Worm (Caenorhabditis elegans) whole organism, mixed stage, embryonic: Measurements from ENCODE around the gene srd-33.

Source experiments
- M03D4.4 ChIP-seq: sonication (generic microtip); optimal IDR thresholded peaks from 2 replicates; lab custom pipeline; 2017; ENCODE audit warnings: mild to moderate bottlenecking, missing genetic modification characterization, missing compliant biosample characterization
- bed-3 ChIP-seq: fragments of 200-800 bp; sonication (Bioruptor generic); optimal IDR thresholded peaks from 3 replicates; lab custom pipeline; 2018; ENCODE audit warnings: mild to moderate bottlenecking, missing genetic modification characterization, moderate library complexity, missing compliant biosample characterization
- blmp-1 ChIP-seq: fragments of 150-350 bp; optimal IDR thresholded peaks from 2 replicates; lab custom pipeline; 2014; ENCODE audit warnings: missing biosample characterization, missing genetic modification characterization
- ceh-39 ChIP-seq: fragments of 150-350 bp; optimal IDR thresholded peaks from 2 replicates; lab custom pipeline; 2014; ENCODE audit warnings: missing biosample characterization, missing genetic modification characterization
- ceh-43 ChIP-seq: fragments of 200-800 bp; sonication (Bioruptor generic); optimal IDR thresholded peaks from 2 replicates; lab custom pipeline; 2018; ENCODE audit warnings: mild to moderate bottlenecking, missing genetic modification characterization, moderate library complexity, missing compliant biosample characterization
- ceh-83 ChIP-seq: fragments of 200-800 bp; sonication (Bioruptor generic); optimal IDR thresholded peaks from 2 replicates; lab custom pipeline; 2018; ENCODE audit warnings: mild to moderate bottlenecking, missing genetic modification characterization, missing compliant biosample characterization
- ces-1 ChIP-seq: fragments of 150-350 bp; optimal IDR thresholded peaks from 2 replicates; lab custom pipeline; 2014; ENCODE audit warnings: missing biosample characterization, missing genetic modification reagents, missing genetic modification characterization
- cnd-1 ChIP-seq: fragments of 200-800 bp; sonication (Bioruptor generic); optimal IDR thresholded peaks from 2 replicates; lab custom pipeline; 2018; ENCODE audit warnings: mild to moderate bottlenecking, missing genetic modification characterization, missing compliant biosample characterization
- drap-1 ChIP-seq: fragments of 200-800 bp; sonication (Bioruptor generic); optimal IDR thresholded peaks from 3 replicates; lab custom pipeline; 2018; ENCODE audit warnings: mild to moderate bottlenecking, missing genetic modification characterization, missing compliant biosample characterization
- elt-1 ChIP-seq: sonication (generic microtip); optimal IDR thresholded peaks from 2 replicates; lab custom pipeline; 2017; ENCODE audit warnings: missing genetic modification characterization, mild to moderate bottlenecking, missing compliant biosample characterization, antibody characterized with exemption, moderate library complexity, borderline replicate concordance; ENCODE audit not compliant: insufficient read depth
- elt-3 ChIP-seq: fragments of 150-350 bp; optimal IDR thresholded peaks from 2 replicates; lab custom pipeline; 2014; ENCODE audit warnings: missing biosample characterization, missing genetic modification characterization
- ham-2 ChIP-seq: fragments of 200-800 bp; sonication (Bioruptor generic); optimal IDR thresholded peaks from 2 replicates; lab custom pipeline; 2018; ENCODE audit warnings: mild to moderate bottlenecking, missing genetic modification characterization, missing compliant biosample characterization
- lin-13 ChIP-seq: fragments of 150-350 bp; optimal IDR thresholded peaks from 2 replicates; lab custom pipeline; 2014; ENCODE audit warnings: missing biosample characterization, missing genetic modification characterization
- lsy-2 ChIP-seq: fragments of 150-350 bp; optimal IDR thresholded peaks from 2 replicates; lab custom pipeline; 2014; ENCODE audit warnings: missing biosample characterization, missing genetic modification characterization
- mab-5 ChIP-seq: fragments of 150-350 bp; optimal IDR thresholded peaks from 2 replicates; lab custom pipeline; 2014; ENCODE audit warnings: missing biosample characterization, missing genetic modification characterization
- mep-1 ChIP-seq: fragments of 150-350 bp; optimal IDR thresholded peaks from 2 replicates; lab custom pipeline; 2017; ENCODE audit warnings: missing biosample characterization, missing genetic modification reagents, missing genetic modification characterization, inconsistent platforms
- mls-2 ChIP-seq: sonication (generic microtip); optimal IDR thresholded peaks from 2 replicates; lab custom pipeline; 2016; ENCODE audit warnings: mild to moderate bottlenecking, missing genetic modification characterization, moderate library complexity, missing compliant biosample characterization
- nhr-12 ChIP-seq: fragments of 150-350 bp; optimal IDR thresholded peaks from 2 replicates; lab custom pipeline; 2014; ENCODE audit warnings: missing biosample characterization, missing genetic modification characterization
- nhr-2 ChIP-seq: fragments of 150-350 bp; optimal IDR thresholded peaks from 2 replicates; lab custom pipeline; 2014; ENCODE audit warnings: missing biosample characterization, missing genetic modification characterization
- nhr-237 ChIP-seq: fragments of 150-350 bp; optimal IDR thresholded peaks from 2 replicates; lab custom pipeline; 2014; ENCODE audit warnings: missing biosample characterization, missing genetic modification characterization
- nhr-28 ChIP-seq: fragments of 150-350 bp; optimal IDR thresholded peaks from 2 replicates; lab custom pipeline; 2014; ENCODE audit warnings: missing biosample characterization, missing genetic modification characterization
- nhr-76 ChIP-seq: sonication (generic microtip); optimal IDR thresholded peaks from 2 replicates; lab custom pipeline; 2017; ENCODE audit warnings: missing biosample characterization, missing genetic modification characterization
- pha-4 ChIP-seq: fragments of 150-350 bp; optimal IDR thresholded peaks from 2 replicates; lab custom pipeline; 2018; ENCODE audit warnings: missing biosample characterization, missing genetic modification reagents, missing genetic modification characterization
- sem-2 ChIP-seq: fragments of 200-800 bp; sonication (Bioruptor generic); optimal IDR thresholded peaks from 2 replicates; lab custom pipeline; 2018; ENCODE audit warnings: mild to moderate bottlenecking, missing genetic modification characterization, missing compliant biosample characterization
- snpc-4 ChIP-seq: fragments of 150-350 bp; optimal IDR thresholded peaks from 2 replicates; lab custom pipeline; 2014; ENCODE audit warnings: missing biosample characterization, missing genetic modification characterization
- sptf-1 ChIP-seq: sonication (generic microtip); optimal IDR thresholded peaks from 2 replicates; lab custom pipeline; 2017; ENCODE audit warnings: mild to moderate bottlenecking, missing genetic modification characterization, moderate library complexity, missing compliant biosample characterization
- tbx-8 ChIP-seq: fragments of 200-800 bp; sonication (Bioruptor generic); optimal IDR thresholded peaks from 2 replicates; lab custom pipeline; 2018; ENCODE audit warnings: mild to moderate bottlenecking, missing genetic modification characterization, moderate library complexity, missing compliant biosample characterization
- unc-120 ChIP-seq: sonication (generic microtip); optimal IDR thresholded peaks from 2 replicates; lab custom pipeline; 2017; ENCODE audit warnings: missing genetic modification characterization, missing compliant biosample characterization; ENCODE audit not compliant: poor library complexity, severe bottlenecking
- unc-39 ChIP-seq: fragments of 150-350 bp; optimal IDR thresholded peaks from 2 replicates; lab custom pipeline; 2014; ENCODE audit warnings: missing biosample characterization, missing genetic modification characterization
- unc-62 ChIP-seq: fragments of 150-350 bp; optimal IDR thresholded peaks from 2 replicates; lab custom pipeline; 2014; ENCODE audit warnings: missing biosample characterization, missing genetic modification reagents, missing genetic modification characterization
- zip-8 ChIP-seq: fragments of 150-350 bp; optimal IDR thresholded peaks from 2 replicates; lab custom pipeline; 2014; ENCODE audit warnings: missing biosample characterization, missing genetic modification characterization
- ztf-11 ChIP-seq: fragments of 150-350 bp; optimal IDR thresholded peaks from 2 replicates; lab custom pipeline; 2014; ENCODE audit warnings: missing biosample characterization, missing genetic modification characterization

The srd-33 gene

DNA sequence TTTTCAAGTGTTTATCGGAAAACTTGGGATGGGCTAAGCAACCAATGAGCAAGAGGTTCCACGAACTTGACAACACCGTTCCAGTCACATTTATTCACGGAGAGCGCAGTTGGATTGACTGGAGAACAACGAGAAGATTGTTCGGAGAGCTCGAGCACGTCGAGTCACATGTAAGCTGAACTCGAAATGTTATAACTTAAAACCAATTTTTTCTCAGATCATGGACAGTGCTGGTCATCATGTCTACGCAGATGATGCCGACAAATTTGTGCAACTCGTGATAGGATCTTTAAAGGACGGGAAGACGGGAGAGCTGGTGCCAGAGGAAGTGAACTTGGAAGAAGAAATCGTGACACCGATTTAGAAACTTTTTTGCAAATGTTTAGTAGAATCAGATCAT, 25.6 kb upstream of the srd-33 start:
- TF ChIP-seq cnd-1 (tag; lab: Kevin White, UChicago): no peak
- TF ChIP-seq snpc-4 (tag; lab: Kevin White, UChicago): no peak
- no peak for TF ChIP-seq zip-8 (tag; lab: Kevin White, UChicago)
- TF ChIP-seq elt-3 (tag; lab: Kevin White, UChicago): no peak
- TF ChIP-seq blmp-1 (tag; lab: Kevin White, UChicago): no peak
- TF ChIP-seq drap-1 (GFP tag; lab: Kevin White, UChicago): no peak
- no peak for TF ChIP-seq mab-5 (tag; lab: Kevin White, UChicago)
- TF ChIP-seq ces-1 (GFP tag; lab: Kevin White, UChicago): no peak

DNA sequence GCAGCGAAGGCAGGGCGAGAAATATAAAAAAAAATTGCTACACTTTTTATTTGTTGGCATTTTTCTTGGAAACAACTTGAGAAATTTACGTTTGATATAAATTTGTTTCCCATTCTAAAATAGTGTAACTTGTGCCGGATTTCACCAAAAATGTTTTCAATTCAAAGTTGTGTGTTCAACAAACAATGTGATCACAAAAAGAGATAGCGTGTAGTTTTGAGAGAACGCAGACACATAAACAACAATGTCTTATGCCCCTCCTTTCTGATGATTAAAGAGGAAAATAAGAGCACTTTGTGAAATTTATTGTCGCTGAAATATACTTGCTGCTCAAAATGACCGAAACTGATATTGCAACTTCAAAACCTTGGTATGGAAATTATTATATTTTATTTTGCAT, 24.7 kb upstream of the srd-33 start, which contains the start of gene abhd-5.1:
Gene abhd-5.1, plus strand, starts transcription at position 230 of the 400 bp plus-strand sequence.
- TF ChIP-seq mls-2 (tag; lab: Kevin White, UChicago) (no peak), lin-13 (tag; lab: Kevin White, UChicago) (no peak), drap-1 (GFP tag; lab: Kevin White, UChicago) (no peak), ceh-43 (GFP tag; lab: Kevin White, UChicago) (no peak), zip-8 (tag; lab: Kevin White, UChicago) (no peak), mab-5 (tag; lab: Kevin White, UChicago) (no peak)

DNA sequence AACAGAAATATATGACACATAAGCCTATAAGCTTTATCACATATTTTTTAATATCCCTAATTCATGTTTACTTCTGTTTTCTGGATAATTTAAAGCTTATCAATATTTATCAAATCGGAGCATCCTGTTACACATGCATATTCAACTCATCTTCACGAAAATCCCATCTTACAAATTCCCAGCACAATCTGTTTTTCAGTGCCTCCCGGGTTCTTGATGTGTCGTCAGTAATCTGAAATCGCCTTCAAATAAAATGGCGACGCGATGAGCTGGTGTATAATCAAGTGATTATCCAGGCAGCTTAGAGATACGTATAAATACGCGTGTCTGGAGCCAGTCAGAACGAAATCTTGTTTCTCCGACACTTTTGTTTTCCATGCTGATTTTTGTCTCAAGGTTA, 21.6 kb upstream of the srd-33 start:
- TF ChIP-seq tbx-8 (GFP tag; lab: Kevin White, UChicago) (no peak), nhr-2 (tag; lab: Kevin White, UChicago) (no peak), unc-62 (GFP tag; lab: Kevin White, UChicago) (no peak), drap-1 (GFP tag; lab: Kevin White, UChicago) (no peak), sptf-1 (tag; lab: Kevin White, UChicago) (no peak), nhr-12 (tag; lab: Kevin White, UChicago) (no peak), snpc-4 (tag; lab: Kevin White, UChicago) (no peak), ces-1 (GFP tag; lab: Kevin White, UChicago) (no peak), blmp-1 (tag; lab: Kevin White, UChicago) (no peak), nhr-237 (tag; lab: Kevin White, UChicago) (no peak), ztf-11 (tag; lab: Kevin White, UChicago) (no peak), unc-39 (tag; lab: Kevin White, UChicago) (no peak), ceh-83 (GFP tag; lab: Kevin White, UChicago) (no peak), mab-5 (tag; lab: Kevin White, UChicago) (no peak), cnd-1 (tag; lab: Kevin White, UChicago) (no peak), ceh-43 (GFP tag; lab: Kevin White, UChicago) (no peak)

DNA sequence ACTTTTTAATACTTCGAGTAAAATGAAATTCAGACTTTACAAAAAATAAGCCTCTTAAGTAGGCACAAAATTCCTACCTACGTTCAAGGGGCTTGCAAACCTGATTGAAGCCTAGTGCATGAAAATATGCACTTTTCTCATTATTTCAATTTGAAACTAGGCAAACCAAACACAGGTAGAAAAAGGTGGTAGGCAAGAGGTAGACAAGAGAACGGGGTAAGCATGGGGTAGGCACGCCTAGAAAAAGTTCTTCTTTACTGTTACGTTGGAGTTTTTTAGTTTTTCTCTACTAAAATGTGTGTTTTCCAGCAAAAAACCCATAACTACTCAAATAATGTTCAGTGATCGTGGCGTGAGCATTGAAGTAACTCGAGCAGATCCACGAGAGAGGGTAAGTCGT, 21.0 kb upstream of the srd-33 start, which contains the start of gene nex-4:
Gene nex-4, plus strand, starts transcription at position 301 of the 400 bp plus-strand sequence.
- TF ChIP-seq unc-39 (tag; lab: Kevin White, UChicago) (no peak), zip-8 (tag; lab: Kevin White, UChicago) (no peak), tbx-8 (GFP tag; lab: Kevin White, UChicago) (no peak), unc-62 (GFP tag; lab: Kevin White, UChicago) (no peak), ces-1 (GFP tag; lab: Kevin White, UChicago) (no peak), lin-13 (tag; lab: Kevin White, UChicago) (no peak), M03D4.4 (tag; lab: Kevin White, UChicago) (no peak), pha-4 (no peak), unc-120 (tag; lab: Kevin White, UChicago) (no peak), blmp-1 (tag; lab: Kevin White, UChicago) (no peak), cnd-1 (tag; lab: Kevin White, UChicago) (no peak), nhr-237 (tag; lab: Kevin White, UChicago) (no peak), bed-3 (GFP tag; lab: Kevin White, UChicago) (no peak), ztf-11 (tag; lab: Kevin White, UChicago) (no peak), ceh-39 (tag; lab: Kevin White, UChicago) (no peak), ham-2 (GFP tag; lab: Kevin White, UChicago) (no peak), elt-3 (tag; lab: Kevin White, UChicago) (no peak), lsy-2 (tag; lab: Kevin White, UChicago) (no peak), elt-1 (no peak), sem-2 (GFP tag; lab: Kevin White, UChicago) (no peak)

DNA sequence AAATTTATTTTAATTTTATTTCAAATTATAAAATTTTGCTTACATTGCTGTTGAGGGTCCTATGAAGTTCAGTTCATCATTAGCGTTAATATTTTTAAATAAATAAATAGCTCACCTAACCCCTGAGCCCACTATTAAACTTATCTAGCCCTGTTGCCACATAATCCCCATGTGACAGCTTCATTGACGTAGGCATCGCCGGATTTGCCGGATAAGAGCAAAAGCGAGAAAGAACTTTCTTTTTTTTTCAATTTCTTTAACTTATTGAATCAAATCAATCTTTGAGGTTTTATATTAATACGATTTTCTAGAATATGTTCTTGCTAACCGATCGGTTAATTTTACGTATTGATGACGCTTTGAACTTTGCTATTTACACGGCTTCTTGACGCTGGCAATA, 20.1 kb upstream of the srd-33 start:
- TF ChIP-seq nhr-28 (tag; lab: Kevin White, UChicago): no peak
- no peak for TF ChIP-seq blmp-1 (tag; lab: Kevin White, UChicago)
- TF ChIP-seq drap-1 (GFP tag; lab: Kevin White, UChicago): no peak
- no peak for TF ChIP-seq mep-1 (tag; lab: Kevin White, UChicago)
- no peak for TF ChIP-seq ztf-11 (tag; lab: Kevin White, UChicago)
- no peak for TF ChIP-seq ceh-83 (GFP tag; lab: Kevin White, UChicago)
- no peak for TF ChIP-seq sem-2 (GFP tag; lab: Kevin White, UChicago)
- TF ChIP-seq zip-8 (tag; lab: Kevin White, UChicago): no peak
- no peak for TF ChIP-seq nhr-76
- no peak for TF ChIP-seq elt-3 (tag; lab: Kevin White, UChicago)
- no peak for TF ChIP-seq snpc-4 (tag; lab: Kevin White, UChicago)
